Fruit fly (Drosophila melanogaster) Kc167 (cell line): ENCODE results near the gene CG1622.

Experiments used
- Myc ChIP-seq: fragments of >200 bp; optimal IDR thresholded peaks from 2 replicates; lab custom pipeline; 2017; ENCODE audit warnings: missing external identifiers
- Sin3A ChIP-seq: fragments of >200 bp; optimal IDR thresholded peaks from 2 replicates; lab custom pipeline; 2018; ENCODE audit warnings: missing external identifiers
- h ChIP-seq: fragments of >200 bp; optimal IDR thresholded peaks from 3 replicates; lab custom pipeline; 2018; ENCODE audit warnings: missing external identifiers
- insv ChIP-seq: fragments of >200 bp; optimal IDR thresholded peaks from 3 replicates; lab custom pipeline; 2018; ENCODE audit warnings: missing external identifiers
- psq ChIP-seq: fragments of >200 bp; optimal IDR thresholded peaks from 2 replicates; lab custom pipeline; 2017; ENCODE audit warnings: missing external identifiers
- ttk ChIP-seq: sonication (Bioruptor generic); optimal IDR thresholded peaks from 2 replicates; lab custom pipeline; 2017; ENCODE audit warnings: missing external identifiers

dm6 chrX:13338113-13338512 lies 41.2 kb downstream of the CG1622 start, which contains the start of gene CG15747:
- TF ChIP-seq insv (lab: Kevin White, UChicago), result no peak
- TF ChIP-seq psq (lab: Kevin White, UChicago), result no peak
- TF ChIP-seq Sin3A, result no peak
- no peak for TF ChIP-seq Myc
- no peak for TF ChIP-seq h
- no peak for TF ChIP-seq ttk (lab: Kevin White, UChicago)
